Worm (Caenorhabditis elegans) whole organism, L1 larva: ENCODE measurements around the gene F47B8.3.

Experiments used
- ama-1 ChIP-seq: fragments of 150-350 bp; optimal IDR thresholded peaks from 2 replicates; lab custom pipeline; 2014
- elt-3 ChIP-seq, 6 experiments: fragments of 150-350 bp in 1 of 6; sonication (generic microtip); optimal IDR thresholded peaks; 2 replicates each; lab custom pipeline; 2017 to 2018; ENCODE audit warnings: missing biosample characterization in 6 of 6, missing genetic modification characterization in 6 of 6, inconsistent platforms in 1 of 6
- mep-1 ChIP-seq: fragments of 150-350 bp; optimal IDR thresholded peaks from 2 replicates; lab custom pipeline; 2014; ENCODE audit warnings: missing biosample characterization, missing genetic modification characterization
- nhr-11 ChIP-seq: fragments of 150-350 bp; optimal IDR thresholded peaks from 2 replicates; lab custom pipeline; 2014; ENCODE audit warnings: missing biosample characterization, missing genetic modification characterization
- nhr-77 ChIP-seq: fragments of 150-350 bp; optimal IDR thresholded peaks from 2 replicates; lab custom pipeline; 2014; ENCODE audit warnings: missing biosample characterization, missing genetic modification characterization
- sup-37 ChIP-seq: fragments of 200-800 bp; sonication (Bioruptor generic); optimal IDR thresholded peaks from 2 replicates; lab custom pipeline; 2018; ENCODE audit warnings: mild to moderate bottlenecking, missing genetic modification characterization, missing compliant biosample characterization
- swsn-7 ChIP-seq: sonication (generic microtip); optimal IDR thresholded peaks from 2 replicates; lab custom pipeline; 2016; ENCODE audit warnings: missing genetic modification characterization, missing compliant biosample characterization

ce11 chrV:14282222-14282709 lies 40.5 kb downstream of the F47B8.3 start, which contains the start of the genes srt-74 and F40G12.9:
- no peak for TF ChIP-seq sup-37 (GFP tag; lab: Kevin White, UChicago)
- TF ChIP-seq nhr-11 (tag; lab: Kevin White, UChicago) = no peak
- TF ChIP-seq ama-1 (lab: Kevin White, UChicago) = no peak
- no peak for TF ChIP-seq mep-1 (tag; lab: Kevin White, UChicago)
- TF ChIP-seq nhr-77 = no peak
- no peak for TF ChIP-seq swsn-7
- TF ChIP-seq elt-3 (tag; optimal IDR thresholded peaks at IDR 0.05; lab: Kevin White, UChicago) = no peak
